Worm (Caenorhabditis elegans) whole organism, L2 larva: ENCODE measurements around the gene gldi-7.

Source experiments
- Y55F3AM.14 ChIP-seq: fragments of 200-800 bp; sonication (Bioruptor generic); optimal IDR thresholded peaks from 2 replicates; lab custom pipeline; 2018; ENCODE audit warnings: mild to moderate bottlenecking, missing genetic modification characterization, missing compliant biosample characterization
- ama-1 ChIP-seq: fragments of 150-350 bp; optimal IDR thresholded peaks from 2 replicates; lab custom pipeline; 2018; ENCODE audit warnings: inconsistent platforms
- dmd-4 ChIP-seq: sonication (generic microtip); optimal IDR thresholded peaks from 2 replicates; lab custom pipeline; 2017; ENCODE audit warnings: missing biosample characterization, missing genetic modification characterization
- elt-1 ChIP-seq: fragments of 150-350 bp; optimal IDR thresholded peaks from 2 replicates; lab custom pipeline; 2014; ENCODE audit warnings: missing biosample characterization, missing genetic modification characterization
- elt-3 ChIP-seq: sonication (generic microtip); optimal IDR thresholded peaks from 2 replicates; lab custom pipeline; 2017; ENCODE audit warnings: missing biosample characterization, missing genetic modification characterization
- gmeb-1 ChIP-seq: fragments of 150-350 bp; optimal IDR thresholded peaks from 2 replicates; lab custom pipeline; 2014; ENCODE audit warnings: missing biosample characterization, missing genetic modification characterization
- nhr-10 ChIP-seq: sonication (generic microtip); optimal IDR thresholded peaks from 2 replicates; lab custom pipeline; 2017; ENCODE audit warnings: missing biosample characterization, missing genetic modification characterization
- nhr-11 ChIP-seq: fragments of 150-350 bp; optimal IDR thresholded peaks from 2 replicates; lab custom pipeline; 2014; ENCODE audit warnings: missing biosample characterization, missing genetic modification characterization
- nhr-21 ChIP-seq: fragments of 150-350 bp; optimal IDR thresholded peaks from 2 replicates; lab custom pipeline; 2014; ENCODE audit warnings: missing biosample characterization, missing genetic modification characterization
- nhr-237 ChIP-seq: fragments of 150-350 bp; optimal IDR thresholded peaks from 2 replicates; lab custom pipeline; 2014; ENCODE audit warnings: missing biosample characterization, missing genetic modification characterization
- nhr-6 ChIP-seq: fragments of 150-350 bp; optimal IDR thresholded peaks from 2 replicates; lab custom pipeline; 2014; ENCODE audit warnings: missing biosample characterization, missing genetic modification characterization
- sma-3 ChIP-seq: sonication (generic microtip); optimal IDR thresholded peaks from 2 replicates; lab custom pipeline; 2016; ENCODE audit warnings: missing genetic modification reagents, missing genetic modification characterization, missing compliant biosample characterization
- unc-39 ChIP-seq: fragments of 150-350 bp; optimal IDR thresholded peaks from 2 replicates; lab custom pipeline; 2014; ENCODE audit warnings: missing biosample characterization, missing genetic modification characterization
- ztf-1 ChIP-seq: fragments of 200-800 bp; sonication (Bioruptor generic); conservative IDR thresholded peaks from 2 replicates; pipeline ENCODE4 v1.3.6; 2022; ENCODE audit warnings: missing genetic modification characterization, missing compliant biosample characterization

gldi-7 gene

ce11 chrII:8480166-8480565, 50.9 kb downstream of the gldi-7 start, which contains the start of gene lact-4:
Gene lact-4, minus strand, starts transcription at chrII:8480478.
- TF ChIP-seq dmd-4 (no peak), nhr-6 (tag; lab: Kevin White, UChicago) (no peak), unc-39 (no peak), nhr-11 (no peak), nhr-10 (tag; lab: Kevin White, UChicago) (no peak), nhr-237 (tag; lab: Kevin White, UChicago) (no peak), elt-1 (tag; lab: Kevin White, UChicago) (no peak), Y55F3AM.14 (no peak), ztf-1 (GFP tag; lab: Robert Waterston, UW) (no peak), nhr-21 (tag; lab: Kevin White, UChicago) (no peak), gmeb-1 (no peak), sma-3 (no peak), elt-3 (tag; lab: Kevin White, UChicago) (no peak)

ce11 chrII:8479337-8479736, 51.7 kb downstream of the gldi-7 start:
- TF ChIP-seq Y55F3AM.14 (no peak), ama-1 (lab: Kevin White, UChicago) (peak; percentile 70)
- TF ChIP-seq, all 48 proteins: peak for 1
